Worm (Caenorhabditis elegans) whole organism, L1 larva: ENCODE data around the gene F11A10.6.
A peak's percentile ranks its signal among the peaks of the same experiment; 100 is the strongest.

Experiments
- C16A3.4 ChIP-seq: fragments of 150-350 bp; optimal IDR thresholded peaks from 2 replicates; lab custom pipeline; 2014; ENCODE audit warnings: missing biosample characterization, missing genetic modification characterization
- alr-1 ChIP-seq: fragments of 200-800 bp; sonication (Bioruptor generic); optimal IDR thresholded peaks from 2 replicates; lab custom pipeline; 2018; ENCODE audit warnings: borderline replicate concordance, mild to moderate bottlenecking, missing genetic modification characterization, missing compliant biosample characterization
- efl-1 ChIP-seq, 4 experiments: fragments of 150-350 bp; optimal IDR thresholded peaks in 3 of 4; peaks in 1 of 4; 1 replicate in 1 of 4; 2 replicates in 3 of 4; lab custom pipeline; 2014; ENCODE audit warnings: missing biosample characterization in 2 of 4, missing genetic modification characterization in 2 of 4, missing genetic modification reagents in 2 of 4
- egl-27 ChIP-seq, 2 experiments: fragments of 150-350 bp in 1 of 2; sonication (generic microtip); optimal IDR thresholded peaks; 3 replicates each; lab custom pipeline; 2017 to 2018; ENCODE audit warnings: missing biosample characterization in 2 of 2, missing genetic modification characterization in 2 of 2, missing genetic modification reagents in 2 of 2
- nhr-11 ChIP-seq: fragments of 150-350 bp; optimal IDR thresholded peaks from 2 replicates; lab custom pipeline; 2014; ENCODE audit warnings: missing biosample characterization, missing genetic modification characterization
- pax-3 ChIP-seq: fragments of 200-800 bp; sonication (Bioruptor generic); optimal IDR thresholded peaks from 2 replicates; lab custom pipeline; 2018; ENCODE audit warnings: mild to moderate bottlenecking, missing genetic modification characterization, moderate library complexity, missing compliant biosample characterization
- pqm-1 ChIP-seq: sonication (generic microtip); optimal IDR thresholded peaks from 3 replicates; lab custom pipeline; 2017; ENCODE audit warnings: missing biosample characterization, missing genetic modification characterization
- snpc-4 ChIP-seq: fragments of 150-350 bp; optimal IDR thresholded peaks from 2 replicates; lab custom pipeline; 2014; ENCODE audit warnings: missing biosample characterization, missing genetic modification characterization
- sox-4 ChIP-seq: sonication (generic microtip); optimal IDR thresholded peaks from 2 replicates; lab custom pipeline; 2016; ENCODE audit warnings: missing genetic modification characterization, missing compliant biosample characterization
- ztf-11 ChIP-seq, 2 experiments: sonication (generic microtip); optimal IDR thresholded peaks; 2 replicates each; lab custom pipeline; 2016 to 2017; ENCODE audit warnings: missing genetic modification characterization in 2 of 2, missing biosample characterization in 1 of 2, missing compliant biosample characterization in 1 of 2

DNA sequence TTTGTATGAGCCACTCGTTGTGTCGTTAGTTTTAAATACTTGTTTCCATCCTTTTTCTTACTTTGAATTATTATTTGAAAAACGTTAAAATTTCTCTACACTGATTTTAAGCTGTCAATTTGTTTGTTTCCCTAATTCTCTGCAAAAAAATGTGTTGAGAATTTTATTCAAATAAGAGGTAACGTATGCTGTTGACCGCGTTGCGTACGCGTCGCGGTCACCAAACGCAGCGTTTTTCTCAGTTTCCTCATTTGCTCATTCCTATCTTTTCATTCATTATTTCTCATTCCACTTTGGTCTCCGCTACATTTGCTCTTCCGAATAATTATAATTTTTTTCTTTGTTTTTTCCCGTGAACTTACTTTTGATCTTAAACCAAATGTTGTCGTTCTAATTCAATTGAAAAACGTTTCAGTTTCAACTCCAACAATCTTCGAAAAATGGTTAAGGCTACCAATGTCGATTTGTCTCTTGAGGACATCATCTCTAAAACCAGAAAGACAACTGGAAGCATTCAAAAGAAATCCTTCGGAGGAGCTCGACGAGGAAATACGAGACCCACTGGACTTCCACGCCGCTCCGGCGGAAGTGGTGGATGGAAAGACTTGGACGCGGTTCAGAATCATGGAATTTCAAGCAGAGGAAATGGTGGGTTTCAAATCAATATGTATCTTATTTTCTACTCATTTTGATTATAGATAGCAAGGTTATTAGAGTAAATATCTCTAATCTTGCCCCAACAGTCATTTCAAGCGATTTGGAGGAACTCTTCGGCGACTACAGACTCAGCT, 33.6 kb upstream of the F11A10.6 start, which contains the start of gene aly-3:
- TF ChIP-seq efl-1 (optimal IDR thresholded peaks at IDR 0.05; lab: Kevin White, UChicago): peak in 1 of 2 experiments; percentile 7
- peak in 1 of 2 experiments; percentile 35 for TF ChIP-seq efl-1 (GFP tag; optimal IDR thresholded peaks at IDR 0.05 in 1 of 2; lab: Kevin White, UChicago)
- no peak for TF ChIP-seq alr-1 (tag; lab: Kevin White, UChicago)
- TF ChIP-seq pqm-1: no peak
- no peak for TF ChIP-seq pax-3 (tag; lab: Kevin White, UChicago)
- no peak for TF ChIP-seq nhr-11
- TF ChIP-seq sox-4 (tag; lab: Kevin White, UChicago): no peak
- TF ChIP-seq snpc-4 (tag; lab: Kevin White, UChicago): no peak
- no peak for TF ChIP-seq ztf-11 (tag; optimal IDR thresholded peaks at IDR 0.05; lab: Kevin White, UChicago)
- no peak for TF ChIP-seq egl-27 (tag; optimal IDR thresholded peaks at IDR 0.05; lab: Kevin White, UChicago)
- no peak for TF ChIP-seq C16A3.4 (tag; lab: Kevin White, UChicago)
